Fruit fly (Drosophila melanogaster) whole organism, prepupa: ENCODE results near the gene CG42781.

Source experiments
- CG16779 ChIP-seq: fragments of 200-800 bp; sonication (Bioruptor generic); optimal IDR thresholded peaks from 3 replicates; lab custom pipeline; 2017; ENCODE audit warnings: missing biosample characterization, mild to moderate bottlenecking, missing genetic modification characterization
- CG6163 ChIP-seq: fragments of 200-800 bp; sonication (Bioruptor generic); IDR thresholded peaks from 3 replicates; pipeline ENCODE4 v1.3.6; 2022; ENCODE audit warnings: missing biosample characterization, missing genetic modification characterization
- CG9139 ChIP-seq: fragments of 200-800 bp; sonication (Bioruptor generic); optimal IDR thresholded peaks from 3 replicates; lab custom pipeline; 2017; ENCODE audit warnings: missing biosample characterization, mild to moderate bottlenecking, missing genetic modification characterization
- Eip75B ChIP-seq: fragments of 200-800 bp; sonication (Bioruptor generic); optimal IDR thresholded peaks from 3 replicates; lab custom pipeline; 2016; ENCODE audit warnings: missing biosample characterization, missing genetic modification characterization
- Ets21C ChIP-seq: fragments of 200-800 bp; sonication (Bioruptor generic); optimal IDR thresholded peaks from 3 replicates; lab custom pipeline; 2016; ENCODE audit warnings: missing biosample characterization, missing genetic modification characterization
- Gug ChIP-seq: fragments of 200-800 bp; sonication (Bioruptor generic); IDR thresholded peaks from 2 replicates; pipeline ENCODE4 v1.3.6; 2022; ENCODE audit warnings: missing biosample characterization, missing genetic modification characterization
- Met ChIP-seq: fragments of 200-800 bp; sonication (Bioruptor generic); optimal IDR thresholded peaks from 3 replicates; lab custom pipeline; 2016; ENCODE audit warnings: missing biosample characterization, missing genetic modification characterization
- svp ChIP-seq: fragments of 200-800 bp; sonication (Bioruptor generic); peaks from one replicate; lab custom pipeline; 2016; ENCODE audit warnings: missing biosample characterization, missing genetic modification characterization

dm6 chrX:7368361-7368760, 14.4 kb downstream of the CG42781 start:
- TF ChIP-seq Eip75B (no peak), svp (no peak), Ets21C (GFP tag; lab: Kevin White, UChicago) (no peak), CG9139 (GFP tag; lab: Kevin White, UChicago) (no peak), CG16779 (tag; lab: Kevin White, UChicago) (no peak), Gug (GFP tag; lab: Robert Waterston, UW) (no peak), Met (GFP tag; lab: Kevin White, UChicago) (no peak), CG6163 (GFP tag; lab: Robert Waterston, UW) (no peak)
